Worm (Caenorhabditis elegans) whole organism, L1 larva: ENCODE results near the gene far-6.

Experiments
- aly-2 ChIP-seq: fragments of 150-350 bp; optimal IDR thresholded peaks from 2 replicates; lab custom pipeline; 2014; ENCODE audit warnings: missing biosample characterization, missing genetic modification characterization
- ceh-8 ChIP-seq: fragments of 200-800 bp; sonication (Bioruptor generic); optimal IDR thresholded peaks from 2 replicates; lab custom pipeline; 2018; ENCODE audit warnings: mild to moderate bottlenecking, missing genetic modification characterization, moderate library complexity, missing compliant biosample characterization
- ceh-90 ChIP-seq: sonication (generic microtip); optimal IDR thresholded peaks from 2 replicates; lab custom pipeline; 2016; ENCODE audit warnings: missing genetic modification characterization, missing compliant biosample characterization
- elt-2 ChIP-seq: sonication (generic microtip); optimal IDR thresholded peaks from 2 replicates; lab custom pipeline; 2016; ENCODE audit warnings: missing genetic modification characterization, mild to moderate bottlenecking, inconsistent platforms, missing compliant biosample characterization, missing genetic modification reagents
- lin-13 ChIP-seq: fragments of 150-350 bp; optimal IDR thresholded peaks from 2 replicates; lab custom pipeline; 2014; ENCODE audit warnings: missing biosample characterization, missing genetic modification reagents, missing genetic modification characterization
- lir-3 ChIP-seq: sonication (generic microtip); optimal IDR thresholded peaks from 2 replicates; lab custom pipeline; 2016; ENCODE audit warnings: mild to moderate bottlenecking, missing genetic modification characterization, moderate library complexity, missing compliant biosample characterization; ENCODE audit not compliant: poor library complexity
- mdl-1 ChIP-seq, 2 experiments: fragments of 150-350 bp; optimal IDR thresholded peaks; 2 replicates each; lab custom pipeline; 2014 to 2017; ENCODE audit warnings: missing biosample characterization in 2 of 2, missing genetic modification characterization in 2 of 2, inconsistent platforms in 1 of 2
- nhr-11 ChIP-seq: fragments of 150-350 bp; optimal IDR thresholded peaks from 2 replicates; lab custom pipeline; 2014; ENCODE audit warnings: missing biosample characterization, missing genetic modification characterization
- nhr-28 ChIP-seq: fragments of 150-350 bp; optimal IDR thresholded peaks from 2 replicates; lab custom pipeline; 2014; ENCODE audit warnings: missing biosample characterization, missing genetic modification characterization
- snu-23 ChIP-seq: sonication (generic microtip); optimal IDR thresholded peaks from 2 replicates; lab custom pipeline; 2016; ENCODE audit warnings: missing genetic modification characterization, missing compliant biosample characterization
- ztf-4 ChIP-seq: fragments of 150-350 bp; optimal IDR thresholded peaks from 2 replicates; lab custom pipeline; 2014; ENCODE audit warnings: missing biosample characterization, missing genetic modification characterization

- TF ChIP-seq mdl-1 (tag; optimal IDR thresholded peaks at IDR 0.05; lab: Kevin White, UChicago) (no peak), ztf-4 (tag; lab: Kevin White, UChicago) (no peak), nhr-11 (no peak), elt-2 (no peak), snu-23 (GFP tag; lab: Kevin White, UChicago) (no peak), ceh-90 (no peak), nhr-28 (tag; lab: Kevin White, UChicago) (no peak), ceh-8 (GFP tag; lab: Kevin White, UChicago) (no peak), lir-3 (no peak), lin-13 (GFP tag; lab: Kevin White, UChicago) (no peak), aly-2 (tag; lab: Kevin White, UChicago) (no peak)
Observed at ce11 chrIV:13304786-13305185, 23.4 kb upstream of the far-6 start.
